Worm (Caenorhabditis elegans): ENCODE results near the gene metl-13.

ce11 chrIV:6623390-6623789 lies 11.5 kb upstream of the metl-13 start, which contains the start of gene C01B10.44:
- TF ChIP-seq saeg-2 (GFP tag; IDR thresholded peaks at IDR 0.05), result no peak
- no peak for TF ChIP-seq ztf-11 (tag; optimal IDR thresholded peaks at IDR 0.05)
- no peak for TF ChIP-seq aly-2 (tag; optimal IDR thresholded peaks at IDR 0.05)

All from whole organism, L4 larva.